Fruit fly (Drosophila melanogaster) whole organism, embryonic: ENCODE measurements around the gene wam.
A peak's percentile ranks its signal among the peaks of the same experiment; 100 is the strongest.

ENCODE experiments used
- CG10431 ChIP-seq: fragments of 200-800 bp; sonication (Bioruptor generic); optimal IDR thresholded peaks from 3 replicates; lab custom pipeline; 2018; ENCODE audit warnings: missing biosample characterization, mild to moderate bottlenecking, missing genetic modification characterization
- CG10654 ChIP-seq: fragments of 200-800 bp; sonication (Bioruptor generic); optimal IDR thresholded peaks from 2 replicates; lab custom pipeline; 2016; ENCODE audit warnings: missing biosample characterization, missing genetic modification characterization
- CG11723 ChIP-seq: fragments of 200-800 bp; sonication (Bioruptor generic); optimal IDR thresholded peaks from 2 replicates; lab custom pipeline; 2017; ENCODE audit warnings: missing biosample characterization, mild to moderate bottlenecking, missing genetic modification characterization
- CG12104 ChIP-seq: fragments of 200-800 bp; sonication (Bioruptor generic); optimal IDR thresholded peaks from 3 replicates; lab custom pipeline; 2016; ENCODE audit warnings: missing biosample characterization, missing genetic modification characterization
- CG12659 ChIP-seq: fragments of 200-800 bp; sonication (Bioruptor generic); optimal IDR thresholded peaks from 3 replicates; lab custom pipeline; 2017; ENCODE audit warnings: mild to moderate bottlenecking, missing biosample characterization, missing genetic modification reagents, missing genetic modification characterization
- CG14667 ChIP-seq: fragments of 200-800 bp; sonication (Bioruptor generic); IDR thresholded peaks from 2 replicates; pipeline ENCODE4 v1.3.6; 2022; ENCODE audit warnings: missing biosample characterization, missing genetic modification characterization
- CG16863 ChIP-seq: fragments of 200-800 bp; sonication (Bioruptor generic); optimal IDR thresholded peaks from 3 replicates; lab custom pipeline; 2016; ENCODE audit warnings: missing biosample characterization, missing genetic modification characterization
- CG17361 ChIP-seq: fragments of 200-800 bp; sonication (Bioruptor generic); IDR thresholded peaks from 3 replicates; pipeline ENCODE4 v1.3.6; 2022; ENCODE audit warnings: missing biosample characterization, missing genetic modification characterization
- CG17385 ChIP-seq: fragments of 200-800 bp; sonication (Bioruptor generic); optimal IDR thresholded peaks from 3 replicates; lab custom pipeline; 2018; ENCODE audit warnings: missing biosample characterization, mild to moderate bottlenecking, missing genetic modification characterization
- CG17912 ChIP-seq: fragments of 200-800 bp; sonication (Bioruptor generic); optimal IDR thresholded peaks from 2 replicates; lab custom pipeline; 2018; ENCODE audit warnings: missing biosample characterization, mild to moderate bottlenecking, missing genetic modification characterization
- CG31365 ChIP-seq: fragments of 200-800 bp; sonication (Bioruptor generic); optimal IDR thresholded peaks from 2 replicates; lab custom pipeline; 2018; ENCODE audit warnings: missing biosample characterization, mild to moderate bottlenecking, missing genetic modification characterization
- CG31388 ChIP-seq: fragments of 200-800 bp; sonication (Bioruptor generic); optimal IDR thresholded peaks from 2 replicates; lab custom pipeline; 2016; ENCODE audit warnings: missing biosample characterization, missing genetic modification characterization
- CG32767 ChIP-seq: fragments of 200-800 bp; sonication (Bioruptor generic); IDR thresholded peaks from 2 replicates; pipeline ENCODE4 v1.3.6; 2022; ENCODE audit warnings: missing biosample characterization, missing genetic modification characterization
- CG3847 ChIP-seq: fragments of 200-800 bp; sonication (Bioruptor generic); IDR thresholded peaks from 2 replicates; pipeline ENCODE4 v1.3.6; 2022; ENCODE audit warnings: missing biosample characterization, missing genetic modification characterization
- CG4820 ChIP-seq: fragments of 200-800 bp; sonication (Bioruptor generic); optimal IDR thresholded peaks from 3 replicates; lab custom pipeline; 2016; ENCODE audit warnings: missing biosample characterization, missing genetic modification characterization
- CG8359 ChIP-seq: fragments of 200-800 bp; sonication (Bioruptor generic); optimal IDR thresholded peaks from 2 replicates; lab custom pipeline; 2017; ENCODE audit warnings: missing biosample characterization, mild to moderate bottlenecking, missing genetic modification characterization, borderline replicate concordance
- CG9932 ChIP-seq: fragments of 200-800 bp; sonication (Bioruptor generic); IDR thresholded peaks from 2 replicates; pipeline ENCODE4 v1.3.6; 2022; ENCODE audit warnings: missing biosample characterization, missing genetic modification characterization
- CrebB ChIP-seq: fragments of 200-800 bp; sonication (Bioruptor generic); optimal IDR thresholded peaks from 3 replicates; lab custom pipeline; 2018; ENCODE audit warnings: missing biosample characterization, mild to moderate bottlenecking, missing genetic modification characterization
- D19B ChIP-seq: fragments of 200-800 bp; sonication (Bioruptor generic); optimal IDR thresholded peaks from 2 replicates; lab custom pipeline; 2017; ENCODE audit warnings: missing biosample characterization, mild to moderate bottlenecking, missing genetic modification characterization
- Deaf1 ChIP-seq: fragments of 200-800 bp; optimal IDR thresholded peaks from 3 replicates; lab custom pipeline; 2019; ENCODE audit warnings: missing biosample characterization, mild to moderate bottlenecking, missing genetic modification characterization, moderate library complexity
- Hey ChIP-seq: fragments of 200-800 bp; sonication (Bioruptor generic); optimal IDR thresholded peaks from 3 replicates; lab custom pipeline; 2018; ENCODE audit warnings: missing biosample characterization, mild to moderate bottlenecking, missing genetic modification characterization
- NfI ChIP-seq: fragments of 200-800 bp; sonication (Bioruptor generic); optimal IDR thresholded peaks from 3 replicates; lab custom pipeline; 2018; ENCODE audit warnings: missing biosample characterization, mild to moderate bottlenecking, missing genetic modification characterization, moderate library complexity
- Rx ChIP-seq: fragments of 200-800 bp; sonication (Bioruptor generic); IDR thresholded peaks from 2 replicates; pipeline ENCODE4 v1.3.6; 2022; ENCODE audit warnings: missing biosample characterization, missing genetic modification characterization
- Stat92E ChIP-seq, 3 experiments: fragments of >200 bp in 2 of 3; fragments of 200-800 bp in 1 of 3; sonication (Bioruptor generic) in 1 of 3; optimal IDR thresholded peaks; 2 replicates each; lab custom pipeline; 2017 to 2019; ENCODE audit warnings: missing biosample characterization in 3 of 3, missing genetic modification characterization in 3 of 3, mild to moderate bottlenecking in 1 of 3, moderate library complexity in 1 of 3
- Taf1 ChIP-seq: fragments of 200-800 bp; sonication (Bioruptor generic); IDR thresholded peaks from 2 replicates; pipeline ENCODE4 v1.3.6; 2022; ENCODE audit warnings: missing biosample characterization, missing genetic modification characterization
- Usf ChIP-seq: fragments of 200-800 bp; sonication (Bioruptor generic); optimal IDR thresholded peaks from 2 replicates; lab custom pipeline; 2017; ENCODE audit warnings: missing genotype, missing biosample characterization, missing genetic modification characterization
- ac ChIP-seq: fragments of 200-800 bp; sonication (Bioruptor generic); optimal IDR thresholded peaks from 3 replicates; lab custom pipeline; 2017; ENCODE audit warnings: missing biosample characterization, mild to moderate bottlenecking, missing genetic modification characterization
- az2 ChIP-seq: fragments of 200-800 bp; sonication (Bioruptor generic); optimal IDR thresholded peaks from 3 replicates; lab custom pipeline; 2016; ENCODE audit warnings: missing biosample characterization, missing genetic modification characterization
- cato ChIP-seq: fragments of 200-800 bp; sonication (Bioruptor generic); optimal IDR thresholded peaks from 2 replicates; lab custom pipeline; 2016; ENCODE audit warnings: missing biosample characterization, missing genetic modification characterization, borderline replicate concordance
- croc ChIP-seq: fragments of 200-800 bp; sonication (Bioruptor generic); conservative IDR thresholded peaks from 3 replicates; pipeline ENCODE4 v1.3.6; 2022; ENCODE audit warnings: missing biosample characterization, missing genetic modification characterization
- da ChIP-seq: fragments of 200-800 bp; sonication (Bioruptor generic); optimal IDR thresholded peaks from 2 replicates; lab custom pipeline; 2016; ENCODE audit warnings: missing biosample characterization, missing genetic modification characterization
- dpn ChIP-seq, 2 experiments: fragments of 200-800 bp; sonication (Bioruptor generic); optimal IDR thresholded peaks; 3 replicates each; lab custom pipeline; 2016; ENCODE audit warnings: missing biosample characterization in 2 of 2, missing genetic modification characterization in 2 of 2
- ems ChIP-seq: fragments of 200-800 bp; sonication (Bioruptor generic); optimal IDR thresholded peaks from 3 replicates; lab custom pipeline; 2016; ENCODE audit warnings: missing biosample characterization, missing genetic modification characterization
- esg ChIP-seq: fragments of 200-800 bp; sonication (Bioruptor generic); conservative IDR thresholded peaks from 2 replicates; pipeline ENCODE4 v1.3.6; 2022; ENCODE audit warnings: missing biosample characterization, missing genetic modification characterization
- fd64A ChIP-seq: fragments of 200-800 bp; sonication (Bioruptor generic); optimal IDR thresholded peaks from 3 replicates; lab custom pipeline; 2018; ENCODE audit warnings: missing biosample characterization, mild to moderate bottlenecking, missing genetic modification characterization
- h ChIP-seq: fragments of >200 bp; optimal IDR thresholded peaks from 2 replicates; lab custom pipeline; 2017
- hb ChIP-seq: fragments of 200-800 bp; sonication (Bioruptor generic); IDR thresholded peaks from 3 replicates; pipeline ENCODE4 v1.3.6; 2022; ENCODE audit warnings: missing biosample characterization, missing genetic modification characterization; ENCODE audit not compliant: partially characterized antibody
- her ChIP-seq: fragments of 200-800 bp; sonication (Bioruptor generic); optimal IDR thresholded peaks from 2 replicates; lab custom pipeline; 2016; ENCODE audit warnings: missing biosample characterization, missing genetic modification characterization
- lola ChIP-seq, 3 experiments: fragments of >200 bp in 2 of 3; fragments of 200-800 bp in 1 of 3; sonication (Bioruptor generic) in 1 of 3; optimal IDR thresholded peaks; 2 replicates each; lab custom pipeline; 2017 to 2019; ENCODE audit warnings: missing biosample characterization in 3 of 3, missing genetic modification characterization in 3 of 3, mild to moderate bottlenecking in 1 of 3, moderate library complexity in 1 of 3
- nerfin-1 ChIP-seq: fragments of 200-800 bp; sonication (Bioruptor generic); optimal IDR thresholded peaks from 3 replicates; lab custom pipeline; 2019; ENCODE audit warnings: missing biosample characterization, mild to moderate bottlenecking, missing genetic modification characterization, moderate library complexity
- otp ChIP-seq: fragments of 200-800 bp; sonication (Bioruptor generic); IDR thresholded peaks from 3 replicates; pipeline ENCODE4, ENCODE4 v1.3.6; 2022; ENCODE audit warnings: missing biosample characterization, missing genetic modification characterization
- pan ChIP-seq, 4 experiments: fragments of >200 bp in 3 of 4; fragments of 200-800 bp in 1 of 4; sonication (Bioruptor generic) in 1 of 4; optimal IDR thresholded peaks in 3 of 4; IDR thresholded peaks in 1 of 4; 2 replicates each; pipeline versions ENCODE4 v1.3.6 to Lab custom; 2017 to 2022; ENCODE audit warnings: missing biosample characterization in 2 of 4, missing genetic modification characterization in 2 of 4, mixed read lengths in 1 of 4
- row ChIP-seq: fragments of 200-800 bp; sonication (Bioruptor generic); IDR thresholded peaks from 3 replicates; pipeline ENCODE4 v1.3.6; 2022; ENCODE audit warnings: missing biosample characterization, missing genetic modification characterization
- shn ChIP-seq: fragments of 200-800 bp; sonication (Bioruptor generic); optimal IDR thresholded peaks from 3 replicates; lab custom pipeline; 2016; ENCODE audit warnings: missing biosample characterization, missing genetic modification characterization
- sim ChIP-seq: fragments of 200-800 bp; sonication (Bioruptor generic); IDR thresholded peaks from 2 replicates; pipeline ENCODE4 v1.3.6; 2022; ENCODE audit warnings: missing biosample characterization, missing genetic modification characterization
- sisA ChIP-seq: fragments of 200-800 bp; sonication (Bioruptor generic); IDR thresholded peaks from 2 replicates; pipeline ENCODE4 v1.3.6; 2022; ENCODE audit warnings: missing biosample characterization, missing genetic modification characterization
- ssp ChIP-seq: fragments of 200-800 bp; sonication (Bioruptor generic); IDR thresholded peaks from 2 replicates; pipeline ENCODE4 v1.3.6; 2022; ENCODE audit warnings: missing biosample characterization, missing genetic modification characterization
- trem ChIP-seq: fragments of 200-800 bp; optimal IDR thresholded peaks from 3 replicates; lab custom pipeline; 2019; ENCODE audit warnings: missing biosample characterization, mild to moderate bottlenecking, missing genetic modification characterization, moderate library complexity
- zf30C ChIP-seq: fragments of 200-800 bp; sonication (Bioruptor generic); optimal IDR thresholded peaks from 3 replicates; lab custom pipeline; 2018; ENCODE audit warnings: missing biosample characterization, mild to moderate bottlenecking, missing genetic modification characterization

Gene wam

dm6 chr3R:23239934-23240632 is 47.8 kb downstream of the wam start (continued):
- TF ChIP-seq otp (GFP tag; lab: Robert Waterston, UW) (0 out of 3 replicates have a peak, but pooled peaks have one; percentile 57), ssp (GFP tag; lab: Robert Waterston, UW) (peak; percentile 49), NfI (GFP tag; lab: Kevin White, UChicago) (peak; percentile 22), Usf (GFP tag; lab: Kevin White, UChicago) (no peak), Hey (tag; lab: Kevin White, UChicago) (no peak), CG10654 (GFP tag; lab: Kevin White, UChicago) (peak; percentile 28), esg (GFP tag; lab: Robert Waterston, UW) (peak; percentile 41; the same call in 1 of the 2 replicates), CG17912 (GFP tag; lab: Kevin White, UChicago) (no peak), hb (GFP tag; lab: Robert Waterston, UW) (no peak), az2 (GFP tag; lab: Kevin White, UChicago) (peak; percentile 38), croc (GFP tag; lab: Robert Waterston, UW) (peak; percentile 47; the same call in 2 of the 3 replicates), CG10431 (GFP tag; lab: Kevin White, UChicago) (no peak), trem (tag; lab: Kevin White, UChicago) (peak; percentile 29), CG32767 (GFP tag; lab: Robert Waterston, UW) (peak; percentile 56), CG17385 (GFP tag; lab: Kevin White, UChicago) (peak; percentile 61), ac (GFP tag; lab: Kevin White, UChicago) (no peak), CG12104 (peak; percentile 46), CG16863 (GFP tag; lab: Kevin White, UChicago) (peak; percentile 34), fd64A (peak; percentile 4), shn (GFP tag; lab: Kevin White, UChicago) (no peak), pan (optimal IDR thresholded peaks at IDR 0.05; lab: Kevin White, UChicago) (no peak), pan (GFP tag; optimal IDR thresholded peaks at IDR 0.05 in 1 of 2, IDR thresholded peaks at IDR 0.05 in 1 of 2) (peak in 1 of 2 experiments; percentile 86), CG14667 (peak; percentile 34), D19B (GFP tag; lab: Kevin White, UChicago) (peak; percentile 95), Stat92E (GFP tag; optimal IDR thresholded peaks at IDR 0.05; lab: Kevin White, UChicago) (no peak), CG17361 (GFP tag; lab: Robert Waterston, UW) (no peak; the same call in 2 of the 3 replicates), sim (no peak), CG31365 (no peak), CG9932 (GFP tag; lab: Robert Waterston, UW) (peak; percentile 63), CG8359 (GFP tag; lab: Kevin White, UChicago) (peak; percentile 2), CG12659 (GFP tag; lab: Kevin White, UChicago) (peak; percentile 47), sisA (GFP tag; lab: Robert Waterston, UW) (peak; percentile 67), nerfin-1 (peak; percentile 79), h (no peak), da (no peak), her (GFP tag; lab: Kevin White, UChicago) (peak; percentile 7), CG11723 (GFP tag; lab: Kevin White, UChicago) (no peak), Deaf1 (tag; lab: Kevin White, UChicago) (peak; percentile 53), zf30C (GFP tag; lab: Kevin White, UChicago) (no peak), CG3847 (GFP tag; lab: Robert Waterston, UW) (peak; percentile 46; the same call in 1 of the 2 replicates), CG31388 (GFP tag; lab: Kevin White, UChicago) (no peak), Taf1 (GFP tag; lab: Robert Waterston, UW) (peak; percentile 37; the same call in 1 of the 2 replicates), row (peak; percentile 85), CrebB (tag; lab: Kevin White, UChicago) (no peak), dpn (GFP tag; optimal IDR thresholded peaks at IDR 0.05; lab: Kevin White, UChicago) (peak in 1 of 2 experiments; percentile 45), Rx (peak; percentile 15; the same call in 1 of the 2 replicates), lola (GFP tag; optimal IDR thresholded peaks at IDR 0.05; lab: Kevin White, UChicago) (no peak), ems (GFP tag; lab: Kevin White, UChicago) (peak; percentile 31), CG4820 (GFP tag; lab: Kevin White, UChicago) (peak; percentile 32), cato (GFP tag; lab: Kevin White, UChicago) (no peak)
